Fruit fly (Drosophila melanogaster) Kc167 (cell line): ENCODE measurements around the gene CG7227.

Source experiments
- Myc ChIP-seq: fragments of >200 bp; optimal IDR thresholded peaks from 2 replicates; lab custom pipeline; 2017; ENCODE audit warnings: missing external identifiers
- h ChIP-seq: fragments of >200 bp; optimal IDR thresholded peaks from 3 replicates; lab custom pipeline; 2018; ENCODE audit warnings: missing external identifiers
- insv ChIP-seq: fragments of >200 bp; optimal IDR thresholded peaks from 3 replicates; lab custom pipeline; 2018; ENCODE audit warnings: missing external identifiers
- psq ChIP-seq: fragments of >200 bp; optimal IDR thresholded peaks from 2 replicates; lab custom pipeline; 2017; ENCODE audit warnings: missing external identifiers
- ttk ChIP-seq: sonication (Bioruptor generic); optimal IDR thresholded peaks from 2 replicates; lab custom pipeline; 2017; ENCODE audit warnings: missing external identifiers

DNA sequence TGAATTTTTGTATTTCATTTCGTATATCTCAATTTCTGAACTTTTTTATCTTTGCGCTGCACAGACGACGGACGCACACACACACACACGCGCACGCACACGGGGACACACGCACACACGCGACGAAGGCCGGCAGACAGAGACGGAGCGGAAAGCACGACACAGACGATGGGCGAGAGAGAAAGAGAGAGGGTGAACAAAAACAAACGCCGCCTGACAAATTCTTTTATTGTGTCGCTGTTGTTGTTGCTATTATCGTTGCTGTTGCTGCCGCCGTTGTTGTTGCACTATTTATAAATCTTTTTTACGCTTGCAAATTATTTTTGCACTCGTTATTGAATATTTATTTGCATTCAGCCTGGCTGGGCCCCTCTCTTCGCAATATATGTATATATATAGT lies 21.2 kb downstream of the CG7227 start:
- TF ChIP-seq Myc (lab: Kevin White, UChicago) (no peak), insv (no peak), psq (no peak), h (no peak), ttk (lab: Kevin White, UChicago) (no peak)
